Fruit fly (Drosophila melanogaster) whole organism, prepupa: ENCODE measurements around the gene CG7065.

ENCODE experiments used
- Blimp-1 ChIP-seq: fragments of 200-800 bp; sonication (Bioruptor generic); optimal IDR thresholded peaks from 3 replicates; lab custom pipeline; 2017; ENCODE audit warnings: missing biosample characterization, missing genetic modification characterization, mild to moderate bottlenecking, moderate library complexity, missing genetic modification reagents
- CG11294 ChIP-seq: fragments of 200-800 bp; sonication (Bioruptor generic); IDR thresholded peaks from 2 replicates; pipeline ENCODE4 v1.3.6; 2022; ENCODE audit warnings: missing biosample characterization, missing genetic modification characterization
- CG11762 ChIP-seq: fragments of 200-800 bp; sonication (Bioruptor generic); optimal IDR thresholded peaks from 3 replicates; lab custom pipeline; 2016; ENCODE audit warnings: missing biosample characterization, missing genetic modification characterization; ENCODE audit not compliant: insufficient read depth
- CG15336 ChIP-seq: fragments of 200-800 bp; sonication (Bioruptor generic); IDR thresholded peaks from 2 replicates; pipeline ENCODE4 v1.3.6; 2022; ENCODE audit warnings: missing biosample characterization, missing genetic modification characterization
- CG1621 ChIP-seq: fragments of 200-800 bp; sonication (Bioruptor generic); optimal IDR thresholded peaks from 3 replicates; lab custom pipeline; 2018; ENCODE audit warnings: missing biosample characterization, mild to moderate bottlenecking, missing genetic modification characterization
- CG16779 ChIP-seq: fragments of 200-800 bp; sonication (Bioruptor generic); optimal IDR thresholded peaks from 3 replicates; lab custom pipeline; 2017; ENCODE audit warnings: missing biosample characterization, mild to moderate bottlenecking, missing genetic modification characterization
- CG3032 ChIP-seq: fragments of 200-800 bp; optimal IDR thresholded peaks from 2 replicates; lab custom pipeline; 2019; ENCODE audit warnings: missing biosample characterization, mild to moderate bottlenecking, missing genetic modification characterization, moderate library complexity
- CG31627 ChIP-seq: fragments of 200-800 bp; sonication (Bioruptor generic); optimal IDR thresholded peaks from 3 replicates; lab custom pipeline; 2016; ENCODE audit warnings: missing biosample characterization, missing genetic modification characterization
- CG32006 ChIP-seq: fragments of 200-800 bp; sonication (Bioruptor generic); optimal IDR thresholded peaks from 3 replicates; lab custom pipeline; 2017; ENCODE audit warnings: missing biosample characterization, mild to moderate bottlenecking, missing genetic modification characterization
- CG34406 ChIP-seq: fragments of 200-800 bp; sonication (Bioruptor generic); optimal IDR thresholded peaks from 3 replicates; lab custom pipeline; 2016; ENCODE audit warnings: missing biosample characterization, missing genetic modification characterization
- CG3919 ChIP-seq: fragments of 200-800 bp; sonication (Bioruptor generic); optimal IDR thresholded peaks from 3 replicates; lab custom pipeline; 2016; ENCODE audit warnings: missing biosample characterization, missing genetic modification characterization
- CG6163 ChIP-seq: fragments of 200-800 bp; sonication (Bioruptor generic); IDR thresholded peaks from 3 replicates; pipeline ENCODE4 v1.3.6; 2022; ENCODE audit warnings: missing biosample characterization, missing genetic modification characterization
- CG6792 ChIP-seq: fragments of 200-800 bp; sonication (Bioruptor generic); optimal IDR thresholded peaks from 3 replicates; lab custom pipeline; 2016; ENCODE audit warnings: missing biosample characterization, missing genetic modification characterization
- CG6854 ChIP-seq: fragments of 200-800 bp; sonication (Bioruptor generic); optimal IDR thresholded peaks from 2 replicates; lab custom pipeline; 2017; ENCODE audit warnings: missing biosample characterization, mild to moderate bottlenecking, missing genetic modification characterization
- CG7368 ChIP-seq: fragments of 200-800 bp; sonication (Bioruptor generic); optimal IDR thresholded peaks from 3 replicates; lab custom pipeline; 2016; ENCODE audit warnings: missing biosample characterization, missing genetic modification characterization
- CG8119 ChIP-seq: fragments of 200-800 bp; sonication (Bioruptor generic); IDR thresholded peaks from 3 replicates; pipeline ENCODE4 v1.3.6; 2022; ENCODE audit warnings: missing biosample characterization, missing genetic modification characterization
- CG8632 ChIP-seq: fragments of 200-800 bp; sonication (Bioruptor generic); optimal IDR thresholded peaks from 3 replicates; lab custom pipeline; 2016; ENCODE audit warnings: missing biosample characterization, missing genetic modification characterization
- Eip75B ChIP-seq: fragments of 200-800 bp; sonication (Bioruptor generic); optimal IDR thresholded peaks from 3 replicates; lab custom pipeline; 2016; ENCODE audit warnings: missing biosample characterization, missing genetic modification characterization
- Eip78C ChIP-seq: fragments of 200-800 bp; sonication (Bioruptor generic); peaks from one replicate; lab custom pipeline; 2016; ENCODE audit warnings: missing biosample characterization, missing genetic modification characterization
- Eip93F ChIP-seq: fragments of 200-800 bp; sonication (Bioruptor generic); optimal IDR thresholded peaks from 2 replicates; lab custom pipeline; 2016; ENCODE audit warnings: missing biosample characterization, mild to moderate bottlenecking, missing genetic modification characterization
- Ets21C ChIP-seq: fragments of 200-800 bp; sonication (Bioruptor generic); optimal IDR thresholded peaks from 3 replicates; lab custom pipeline; 2016; ENCODE audit warnings: missing biosample characterization, missing genetic modification characterization
- Ets96B ChIP-seq: fragments of 200-800 bp; optimal IDR thresholded peaks from 2 replicates; lab custom pipeline; 2019; ENCODE audit warnings: missing biosample characterization, mild to moderate bottlenecking, missing genetic modification characterization, moderate library complexity
- Gug ChIP-seq: fragments of 200-800 bp; sonication (Bioruptor generic); IDR thresholded peaks from 2 replicates; pipeline ENCODE4 v1.3.6; 2022; ENCODE audit warnings: missing biosample characterization, missing genetic modification characterization
- Lpt ChIP-seq: fragments of 200-800 bp; sonication (Bioruptor generic); optimal IDR thresholded peaks from 3 replicates; lab custom pipeline; 2016; ENCODE audit warnings: missing biosample characterization, missing genetic modification characterization
- OdsH ChIP-seq: fragments of 200-800 bp; sonication (Bioruptor generic); optimal IDR thresholded peaks from 3 replicates; lab custom pipeline; 2016; ENCODE audit warnings: missing biosample characterization, missing genetic modification characterization
- Smox ChIP-seq: fragments of 200-800 bp; sonication (Bioruptor generic); optimal IDR thresholded peaks from 3 replicates; lab custom pipeline; 2016; ENCODE audit warnings: missing biosample characterization, missing genetic modification characterization
- Sox102F ChIP-seq: fragments of 200-800 bp; sonication (Bioruptor generic); optimal IDR thresholded peaks from 2 replicates; lab custom pipeline; 2016; ENCODE audit warnings: missing biosample characterization, mild to moderate bottlenecking, missing genetic modification characterization
- Sox14 ChIP-seq: fragments of 200-800 bp; sonication (Bioruptor generic); optimal IDR thresholded peaks from 3 replicates; lab custom pipeline; 2016; ENCODE audit warnings: missing biosample characterization, missing genetic modification characterization
- Sox15 ChIP-seq: fragments of 200-800 bp; sonication (Bioruptor generic); optimal IDR thresholded peaks from 3 replicates; lab custom pipeline; 2016; ENCODE audit warnings: missing biosample characterization, missing genetic modification characterization
- achi ChIP-seq: fragments of 200-800 bp; sonication (Bioruptor generic); optimal IDR thresholded peaks from 3 replicates; lab custom pipeline; 2016; ENCODE audit warnings: missing biosample characterization, missing genetic modification characterization
- acj6 ChIP-seq: fragments of 200-800 bp; sonication (Bioruptor generic); optimal IDR thresholded peaks from 3 replicates; lab custom pipeline; 2016; ENCODE audit warnings: missing biosample characterization, missing genetic modification characterization
- cyc ChIP-seq: fragments of 200-800 bp; sonication (Bioruptor generic); optimal IDR thresholded peaks from 3 replicates; lab custom pipeline; 2016; ENCODE audit warnings: missing biosample characterization, missing genetic modification characterization
- dac ChIP-seq: fragments of 200-800 bp; sonication (Bioruptor generic); optimal IDR thresholded peaks from 2 replicates; lab custom pipeline; 2017; ENCODE audit warnings: missing biosample characterization, mild to moderate bottlenecking, missing genetic modification characterization
- dsx ChIP-seq: fragments of 200-800 bp; optimal IDR thresholded peaks from 3 replicates; lab custom pipeline; 2019; ENCODE audit warnings: missing biosample characterization, mild to moderate bottlenecking, missing genetic modification characterization, moderate library complexity; ENCODE audit not compliant: poor library complexity, severe bottlenecking
- eg ChIP-seq: fragments of 200-800 bp; sonication (Bioruptor generic); IDR thresholded peaks from 3 replicates; pipeline ENCODE4 v1.3.6; 2022; ENCODE audit warnings: missing biosample characterization, missing genetic modification characterization
- esn ChIP-seq: fragments of 200-800 bp; sonication (Bioruptor generic); optimal IDR thresholded peaks from 2 replicates; lab custom pipeline; 2016; ENCODE audit warnings: missing biosample characterization, mild to moderate bottlenecking, missing genetic modification characterization, moderate library complexity
- fd59A ChIP-seq: fragments of 200-800 bp; sonication (Bioruptor generic); optimal IDR thresholded peaks from 2 replicates; lab custom pipeline; 2017; ENCODE audit warnings: missing biosample characterization, mild to moderate bottlenecking, missing genetic modification characterization, missing genetic modification reagents
- fd85E ChIP-seq: fragments of 200-800 bp; sonication (Bioruptor generic); optimal IDR thresholded peaks from 3 replicates; lab custom pipeline; 2016; ENCODE audit warnings: missing biosample characterization, missing genetic modification characterization
- fkh ChIP-seq: fragments of 200-800 bp; sonication (Bioruptor generic); optimal IDR thresholded peaks from 3 replicates; lab custom pipeline; 2017; ENCODE audit warnings: missing biosample characterization, mild to moderate bottlenecking, missing genetic modification characterization, moderate library complexity
- lz ChIP-seq: fragments of 200-800 bp; sonication (Bioruptor generic); optimal IDR thresholded peaks from 3 replicates; lab custom pipeline; 2016; ENCODE audit warnings: missing biosample characterization, missing genetic modification characterization
- net ChIP-seq: fragments of 200-800 bp; sonication (Bioruptor generic); optimal IDR thresholded peaks from 3 replicates; lab custom pipeline; 2016; ENCODE audit warnings: missing biosample characterization, missing genetic modification characterization
- pdm3 ChIP-seq: fragments of 200-800 bp; sonication (Bioruptor generic); optimal IDR thresholded peaks from 3 replicates; lab custom pipeline; 2016; ENCODE audit warnings: missing biosample characterization, missing genetic modification characterization
- salr ChIP-seq, 2 experiments: fragments of 200-800 bp; sonication (Bioruptor generic); optimal IDR thresholded peaks; 3 replicates each; lab custom pipeline; 2016 to 2018; ENCODE audit warnings: missing biosample characterization in 2 of 2, missing genetic modification characterization in 2 of 2, mild to moderate bottlenecking in 1 of 2
- spab ChIP-seq: fragments of 200-800 bp; sonication (Bioruptor generic); optimal IDR thresholded peaks from 2 replicates; lab custom pipeline; 2017; ENCODE audit warnings: missing biosample characterization, mild to moderate bottlenecking, missing genetic modification characterization, missing genetic modification reagents
- ss ChIP-seq, 2 experiments: fragments of 200-800 bp; sonication (Bioruptor generic); optimal IDR thresholded peaks; 2 replicates in 1 of 2; 3 replicates in 1 of 2; lab custom pipeline; 2017 to 2018; ENCODE audit warnings: mild to moderate bottlenecking in 2 of 2, missing biosample characterization in 2 of 2, missing genetic modification characterization in 2 of 2, moderate library complexity in 1 of 2
- topi ChIP-seq: fragments of 200-800 bp; sonication (Bioruptor generic); optimal IDR thresholded peaks from 3 replicates; lab custom pipeline; 2016; ENCODE audit warnings: missing biosample characterization, missing genetic modification characterization
- vri ChIP-seq: fragments of 200-800 bp; sonication (Bioruptor generic); optimal IDR thresholded peaks from 3 replicates; lab custom pipeline; 2016; ENCODE audit warnings: missing biosample characterization, mild to moderate bottlenecking, missing genetic modification characterization

Gene CG7065

DNA sequence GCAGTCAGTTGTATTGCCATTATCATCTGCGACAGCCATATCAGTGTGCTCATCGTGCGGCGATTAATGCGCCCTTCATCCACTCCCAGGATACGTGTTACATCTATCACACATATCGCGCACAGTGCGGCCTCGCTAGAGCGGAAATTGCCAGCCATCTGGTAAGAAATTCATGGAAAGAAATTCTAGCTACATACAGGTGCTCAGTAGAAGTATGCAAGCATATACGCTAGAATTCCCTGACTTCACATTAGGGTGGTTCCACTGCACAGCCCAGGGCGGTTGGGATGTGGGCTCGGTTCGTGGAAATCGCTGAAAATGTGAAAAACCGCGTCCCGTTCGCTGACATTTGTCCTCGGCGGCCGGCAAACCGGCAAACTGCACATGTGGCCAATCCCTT, 1.1 kb upstream of the CG7065 start (continued):
- TF ChIP-seq esn, result peak; percentile 66
- peak; percentile 75 for TF ChIP-seq Eip75B (GFP tag; lab: Kevin White, UChicago)
- TF ChIP-seq spab (GFP tag; lab: Kevin White, UChicago), result no peak
- peak; percentile 73 for TF ChIP-seq Sox14
- TF ChIP-seq Gug (GFP tag; lab: Robert Waterston, UW), result peak; percentile 73
- peak; percentile 43 for TF ChIP-seq CG8632
- peak; percentile 68 for TF ChIP-seq OdsH (GFP tag; lab: Kevin White, UChicago)
- peak; percentile 79 for TF ChIP-seq CG1621

DNA sequence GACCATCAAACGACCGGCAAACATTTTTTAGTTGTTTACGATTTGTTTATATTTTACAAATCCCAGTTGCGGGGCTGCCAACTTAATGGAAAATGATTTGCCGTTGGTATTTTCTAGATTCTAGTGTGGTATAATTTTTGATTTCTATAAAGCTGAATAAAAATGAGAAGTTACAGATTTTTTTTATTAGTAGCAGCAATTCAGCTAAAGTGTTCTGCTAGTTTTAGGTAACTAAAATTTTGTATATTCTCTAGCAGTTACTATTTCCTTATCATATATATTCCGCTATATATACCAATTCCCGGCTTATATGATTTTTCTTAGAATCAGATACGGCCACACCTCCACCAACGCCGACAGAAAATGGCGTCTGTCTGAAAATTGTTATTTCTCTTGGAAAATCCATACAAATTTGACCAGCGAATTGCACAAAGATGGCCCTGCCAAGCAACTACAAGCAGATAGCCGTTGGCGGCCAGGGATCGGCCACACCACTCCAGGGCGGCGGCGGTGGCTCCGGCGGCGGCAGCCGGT, 6.8 kb downstream of the CG7065 start, which contains the start of the genes fh and Bap111:
TSS of gene fh (minus strand) at position 83 of the 534 bp plus-strand sequence.
TSS of gene Bap111 (plus strand) at position 321 of the 534 bp plus-strand sequence.
- TF ChIP-seq CG16779 (no peak), CG7368 (GFP tag; lab: Kevin White, UChicago) (no peak), salr (GFP tag; optimal IDR thresholded peaks at IDR 0.05; lab: Kevin White, UChicago) (no peak), CG31627 (GFP tag; lab: Kevin White, UChicago) (no peak), Eip78C (GFP tag; lab: Kevin White, UChicago) (peak; percentile 64), esn (peak; percentile 14), fd85E (GFP tag; lab: Kevin White, UChicago) (no peak), pdm3 (GFP tag; lab: Kevin White, UChicago) (no peak), topi (peak; percentile 4), CG32006 (no peak), CG11294 (no peak), achi (GFP tag; lab: Kevin White, UChicago) (no peak), lz (peak; percentile 6), CG34406 (GFP tag; lab: Kevin White, UChicago) (no peak), Ets96B (tag; lab: Kevin White, UChicago) (no peak)

DNA sequence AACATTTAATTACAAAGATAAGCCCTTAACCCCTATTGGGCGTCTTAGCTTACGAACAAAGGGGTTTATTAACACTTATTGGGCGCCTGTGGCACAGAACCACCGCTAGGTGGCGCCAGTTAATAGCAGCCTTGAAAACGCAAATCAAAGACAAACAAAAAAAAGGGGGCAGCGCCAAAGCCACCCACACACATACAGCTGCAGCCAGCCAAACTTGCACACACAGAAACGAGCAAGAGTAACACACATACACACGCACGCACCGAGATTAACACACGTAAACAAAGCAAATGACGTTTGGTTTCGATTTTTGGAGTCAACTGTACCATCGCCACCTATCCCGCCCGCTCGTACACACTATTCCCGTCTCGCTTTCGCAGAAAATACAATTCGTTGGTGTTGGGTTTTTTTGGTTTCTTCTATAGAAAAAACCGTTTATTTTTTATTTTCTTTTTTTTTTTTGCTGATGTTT, 9.9 kb downstream of the CG7065 start:
- TF ChIP-seq vri (peak; percentile 83), Ets21C (GFP tag; lab: Kevin White, UChicago) (no peak), CG3919 (peak; percentile 33), ss (GFP tag; optimal IDR thresholded peaks at IDR 0.05; lab: Kevin White, UChicago) (peak; percentile 59 to 73), dac (GFP tag; lab: Kevin White, UChicago) (peak; percentile 44), CG6163 (GFP tag; lab: Robert Waterston, UW) (peak; percentile 64; the same call in 1 of the 3 replicates), net (peak; percentile 29), CG1621 (peak; percentile 47), lz (peak; percentile 30), CG6792 (peak; percentile 2), Eip78C (GFP tag; lab: Kevin White, UChicago) (peak; percentile 80), Eip75B (GFP tag; lab: Kevin White, UChicago) (peak; percentile 21), dsx (GFP tag; lab: Kevin White, UChicago) (peak; percentile 4), Sox15 (GFP tag; lab: Kevin White, UChicago) (no peak), acj6 (GFP tag; lab: Kevin White, UChicago) (peak; percentile 5), esn (peak; percentile 49), Sox14 (peak; percentile 61), Smox (peak; percentile 28), Eip93F (GFP tag; lab: Kevin White, UChicago) (no peak), Lpt (GFP tag; lab: Kevin White, UChicago) (peak; percentile 85), CG3032 (tag; lab: Kevin White, UChicago) (no peak), eg (GFP tag; lab: Robert Waterston, UW) (peak; percentile 72; the same call in 2 of the 3 replicates), fkh (GFP tag; lab: Kevin White, UChicago) (peak; percentile 92), CG6854 (GFP tag; lab: Kevin White, UChicago) (peak; percentile 22), CG16779 (peak; percentile 53), cyc (GFP tag; lab: Kevin White, UChicago) (peak; percentile 37), fd59A (GFP tag; lab: Kevin White, UChicago) (no peak), CG8119 (GFP tag; lab: Robert Waterston, UW) (peak; percentile 63), Blimp-1 (GFP tag; lab: Kevin White, UChicago) (no peak), Sox102F (no peak), CG15336 (GFP tag; lab: Robert Waterston, UW) (peak; percentile 65), topi (peak; percentile 24), achi (GFP tag; lab: Kevin White, UChicago) (peak; percentile 28), CG11762 (GFP tag; lab: Kevin White, UChicago) (peak; percentile 9)
